Worm (Caenorhabditis elegans): ENCODE data around the gene afmd-2.
A peak's percentile ranks its signal among the peaks of the same experiment; 100 is the strongest.

Gene afmd-2

DNA sequence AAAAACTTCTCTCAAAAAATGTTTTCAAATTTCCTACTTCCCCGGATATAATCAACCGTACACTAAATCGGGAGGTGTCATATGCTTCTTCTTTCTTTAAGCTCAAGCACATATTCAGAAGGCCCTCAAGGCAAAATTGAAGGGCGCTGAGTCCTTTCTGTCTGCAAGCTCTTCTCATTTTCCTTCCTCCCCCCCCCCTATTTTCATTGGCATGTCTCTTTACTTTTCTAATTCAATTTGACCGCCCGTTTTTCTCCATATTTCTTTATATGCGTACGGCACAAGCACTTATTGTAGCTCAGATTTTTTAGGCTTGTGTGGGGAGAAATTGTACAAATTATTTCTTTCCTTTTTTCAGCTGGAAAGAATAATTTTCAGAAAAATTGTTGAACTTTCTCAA lies 46.5 kb downstream of the afmd-2 start:
- TF ChIP-seq nhr-12 (tag; optimal IDR thresholded peaks at IDR 0.05) (no peak), ces-1 (GFP tag; optimal IDR thresholded peaks at IDR 0.05) (peak; percentile 64), mab-5 (tag; optimal IDR thresholded peaks at IDR 0.05) (no peak)

DNA sequence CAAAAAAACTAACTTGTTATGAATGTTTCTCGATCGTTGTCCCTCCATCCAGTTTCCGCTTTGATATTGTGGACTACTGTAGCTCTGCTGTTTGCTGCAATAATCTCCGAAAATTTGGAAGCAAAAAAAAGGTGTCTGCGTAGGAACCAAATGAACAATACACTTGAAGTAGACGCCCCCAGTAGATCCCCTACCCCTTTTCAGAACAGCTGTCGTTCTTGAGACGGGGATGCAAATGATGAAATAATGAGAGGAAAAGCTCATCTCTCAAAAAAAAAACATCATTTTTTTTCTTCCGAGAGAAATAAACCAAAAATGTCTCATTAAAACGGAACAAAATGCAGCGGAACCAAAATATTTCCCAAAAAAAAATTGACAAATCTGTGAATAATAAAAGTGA lies 48.4 kb downstream of the afmd-2 start:
- TF ChIP-seq flh-1 (GFP tag; optimal IDR thresholded peaks at IDR 0.05) (no peak), hlh-1 (tag; optimal IDR thresholded peaks at IDR 0.05) (peak; percentile 86), lin-32 (GFP tag; optimal IDR thresholded peaks at IDR 0.05) (no peak)

DNA sequence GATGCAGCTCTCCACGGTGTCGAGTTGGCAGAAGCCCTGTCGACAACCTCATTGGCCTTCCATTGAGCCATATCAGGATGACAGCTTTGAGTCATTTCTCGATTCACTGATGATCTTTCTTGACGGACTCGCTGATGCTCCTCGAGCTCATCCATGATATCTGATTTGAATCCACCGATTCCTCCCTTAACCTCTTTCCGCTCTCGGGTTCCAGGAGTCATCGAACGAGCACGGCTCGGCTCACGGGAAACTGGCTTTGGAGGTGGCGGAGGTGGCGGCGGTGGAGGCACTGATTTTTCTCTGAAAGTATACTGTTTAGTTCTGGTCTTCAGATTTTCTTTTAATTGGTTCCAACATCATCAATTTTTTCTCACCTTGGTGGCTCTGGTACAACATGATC lies 50.0 kb downstream of the afmd-2 start:
- TF ChIP-seq snpc-4 (tag; optimal IDR thresholded peaks at IDR 0.05) = no peak
- no peak for TF ChIP-seq unc-39 (tag; optimal IDR thresholded peaks at IDR 0.05)
- no peak for TF ChIP-seq nhr-2 (tag; optimal IDR thresholded peaks at IDR 0.05)
- TF ChIP-seq ces-1 (GFP tag; optimal IDR thresholded peaks at IDR 0.05) = no peak
- TF ChIP-seq lin-32 (GFP tag; optimal IDR thresholded peaks at IDR 0.05) = no peak

DNA sequence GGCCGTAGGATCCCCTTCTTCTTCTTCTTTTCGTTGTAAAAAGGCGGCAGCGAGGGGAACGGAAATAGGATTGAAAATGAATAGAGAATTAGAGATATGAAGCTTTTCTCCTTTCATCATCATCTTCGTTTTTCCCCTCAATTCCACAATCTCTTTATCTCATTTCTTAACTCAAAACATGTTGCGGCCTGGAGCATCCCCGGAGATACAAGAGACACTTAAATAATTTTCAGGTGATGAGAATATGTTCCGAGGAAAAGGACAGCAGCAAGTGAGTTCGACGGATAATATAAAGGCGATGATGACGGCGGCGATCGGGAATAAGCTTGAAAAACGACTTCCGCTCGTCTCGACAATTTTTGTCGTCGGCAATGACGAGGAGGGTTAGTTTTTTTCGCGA lies 52.6 kb downstream of the afmd-2 start, which contains the start of the genes Y45F10B.13 and qui-1:
Gene Y45F10B.13 (minus strand): TSS at position 101 of the 400 bp plus-strand sequence.
Gene qui-1 (plus strand): TSS at position 233 of the 400 bp plus-strand sequence.
- TF ChIP-seq ces-1 (GFP tag; optimal IDR thresholded peaks at IDR 0.05) = peak; percentile 1
- peak; percentile 56 for TF ChIP-seq unc-120 (tag; optimal IDR thresholded peaks at IDR 0.05; ENCODE audit: poor library complexity, severe bottlenecking)
- TF ChIP-seq mab-5 (tag; optimal IDR thresholded peaks at IDR 0.05) = no peak

Data from whole organism, mixed stage, embryonic.